Fruit fly (Drosophila melanogaster) S2 (cell line): ENCODE results near the gene Gcn5.

Experiments
- CG8478 ChIP-seq: fragments of >200 bp; optimal IDR thresholded peaks from 2 replicates; lab custom pipeline; 2018
- CTCF ChIP-seq, 2 experiments: fragments of >200 bp; optimal IDR thresholded peaks; 2 replicates each; lab custom pipeline; 2018

- TF ChIP-seq CG8478 = no peak
- no peak for TF ChIP-seq CTCF (optimal IDR thresholded peaks at IDR 0.05; lab: Kevin White, UChicago)
Measured at dm6 chr3L:12564979-12565378, 41.2 kb upstream of the Gcn5 start.
